Worm (Caenorhabditis elegans): ENCODE data around the gene lido-7.

The lido-7 gene

ce11 chrII:3014196-3014849 lies 26.2 kb downstream of the lido-7 start, which contains the start of gene C41H7.2:
TSS of gene C41H7.2 (plus strand) at chrII:3014817.
- no peak for TF ChIP-seq unc-39 (tag; optimal IDR thresholded peaks at IDR 0.05)
- no peak for TF ChIP-seq ceh-83 (GFP tag; optimal IDR thresholded peaks at IDR 0.05)
- TF ChIP-seq nhr-12 (tag; optimal IDR thresholded peaks at IDR 0.05): no peak
- no peak for TF ChIP-seq nhr-2 (tag; optimal IDR thresholded peaks at IDR 0.05)
- TF ChIP-seq ceh-39 (tag; optimal IDR thresholded peaks at IDR 0.05): no peak
- TF ChIP-seq nhr-28 (tag; optimal IDR thresholded peaks at IDR 0.05): no peak
- TF ChIP-seq mls-2 (tag; optimal IDR thresholded peaks at IDR 0.05): no peak
- TF ChIP-seq nhr-237 (tag; optimal IDR thresholded peaks at IDR 0.05): no peak
- no peak for TF ChIP-seq mab-5 (tag; optimal IDR thresholded peaks at IDR 0.05)
- TF ChIP-seq ces-1 (GFP tag; optimal IDR thresholded peaks at IDR 0.05): no peak
- no peak for TF ChIP-seq ham-2 (GFP tag; optimal IDR thresholded peaks at IDR 0.05)
- TF ChIP-seq cnd-1 (tag; optimal IDR thresholded peaks at IDR 0.05): no peak
- no peak for TF ChIP-seq nhr-76 (tag; optimal IDR thresholded peaks at IDR 0.05)
- TF ChIP-seq lin-32 (GFP tag; optimal IDR thresholded peaks at IDR 0.05): no peak
- no peak for TF ChIP-seq sem-2 (GFP tag; optimal IDR thresholded peaks at IDR 0.05)
- TF ChIP-seq hlh-1 (tag; optimal IDR thresholded peaks at IDR 0.05): no peak
- TF ChIP-seq elt-3 (tag; optimal IDR thresholded peaks at IDR 0.05): no peak
- no peak for TF ChIP-seq ztf-11 (tag; optimal IDR thresholded peaks at IDR 0.05)
- no peak for TF ChIP-seq elt-1 (tag; optimal IDR thresholded peaks at IDR 0.05; ENCODE audit: borderline replicate concordance, insufficient read depth)

- TF ChIP-seq sem-2 (GFP tag; optimal IDR thresholded peaks at IDR 0.05) (no peak), elt-1 (tag; optimal IDR thresholded peaks at IDR 0.05; ENCODE audit: borderline replicate concordance, insufficient read depth) (no peak), ceh-43 (GFP tag; optimal IDR thresholded peaks at IDR 0.05) (no peak), hlh-1 (tag; optimal IDR thresholded peaks at IDR 0.05) (no peak), elt-3 (tag; optimal IDR thresholded peaks at IDR 0.05) (no peak), lin-32 (GFP tag; optimal IDR thresholded peaks at IDR 0.05) (no peak), tbx-8 (GFP tag; optimal IDR thresholded peaks at IDR 0.05) (no peak), cnd-1 (tag; optimal IDR thresholded peaks at IDR 0.05) (no peak), drap-1 (GFP tag; optimal IDR thresholded peaks at IDR 0.05) (no peak)
Measured at ce11 chrII:3019807-3020206, 31.7 kb downstream of the lido-7 start, which contains the start of gene clec-3. TSS of gene clec-3 (minus strand) at chrII:3019907.

DNA sequence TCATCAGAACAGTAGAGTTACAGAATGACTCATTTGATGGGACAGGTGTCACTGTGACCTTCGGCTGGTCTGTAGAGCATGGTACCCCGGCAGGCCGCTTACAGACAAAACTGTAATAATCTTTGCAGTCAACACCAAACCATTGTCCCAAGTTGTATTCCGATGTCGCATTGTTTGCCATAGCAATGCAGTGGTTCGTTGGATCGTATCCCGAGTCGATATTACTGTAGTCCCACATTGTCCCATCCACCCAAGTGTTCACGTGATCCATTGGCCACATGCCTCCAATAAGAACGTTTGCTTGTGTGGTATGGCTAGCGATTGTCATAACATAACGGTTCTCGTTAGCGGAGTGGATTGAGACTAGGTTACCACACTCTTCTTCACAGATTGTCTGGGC lies 32.8 kb downstream of the lido-7 start:
- TF ChIP-seq bed-3 (GFP tag; optimal IDR thresholded peaks at IDR 0.05) (no peak), lin-32 (GFP tag; optimal IDR thresholded peaks at IDR 0.05) (no peak), nhr-2 (tag; optimal IDR thresholded peaks at IDR 0.05) (no peak), nhr-237 (tag; optimal IDR thresholded peaks at IDR 0.05) (no peak), elt-1 (tag; optimal IDR thresholded peaks at IDR 0.05; ENCODE audit: borderline replicate concordance, insufficient read depth) (no peak), lin-13 (tag; optimal IDR thresholded peaks at IDR 0.05) (no peak), unc-39 (tag; optimal IDR thresholded peaks at IDR 0.05) (no peak), unc-62 (GFP tag; optimal IDR thresholded peaks at IDR 0.05) (no peak)

DNA sequence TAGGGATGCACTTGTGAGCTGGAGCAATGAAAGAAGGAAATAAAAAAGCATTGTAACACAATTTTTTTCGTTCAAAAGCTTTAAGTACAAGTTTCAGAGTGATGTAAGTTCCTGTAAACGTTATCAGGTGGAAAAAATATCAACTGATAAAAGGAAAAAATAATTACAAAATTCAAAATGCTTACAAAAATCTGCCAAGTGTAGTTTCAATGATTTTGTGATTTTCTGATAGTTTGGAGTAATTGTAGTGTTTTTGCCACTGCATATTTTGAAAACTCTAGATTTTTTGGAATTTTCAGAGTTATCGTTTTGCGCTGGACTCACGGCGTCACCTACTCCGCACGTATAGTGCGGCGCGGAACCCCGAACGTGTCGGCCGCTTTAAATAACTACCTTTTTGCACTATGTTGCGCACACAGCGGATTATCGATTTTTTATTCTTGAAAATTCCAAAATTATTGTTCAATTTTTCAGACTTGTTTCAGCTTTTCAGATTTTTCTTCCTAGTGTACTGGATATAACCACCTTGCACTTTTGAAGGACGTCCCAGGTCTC lies 35.4 kb downstream of the lido-7 start, which contains the start of gene clec-2:
clec-2 (minus strand) TSS at position 51 of the 555 bp plus-strand sequence.
- TF ChIP-seq nhr-2 (tag; optimal IDR thresholded peaks at IDR 0.05) (no peak), lin-32 (GFP tag; optimal IDR thresholded peaks at IDR 0.05) (no peak), mep-1 (tag; optimal IDR thresholded peaks at IDR 0.05) (no peak), zip-8 (tag; optimal IDR thresholded peaks at IDR 0.05) (no peak), nhr-76 (tag; optimal IDR thresholded peaks at IDR 0.05) (no peak), lin-13 (tag; optimal IDR thresholded peaks at IDR 0.05) (no peak)

- no peak for TF ChIP-seq nhr-2 (tag; optimal IDR thresholded peaks at IDR 0.05)
Measured at ce11 chrII:3024655-3025054, 36.6 kb downstream of the lido-7 start.

DNA sequence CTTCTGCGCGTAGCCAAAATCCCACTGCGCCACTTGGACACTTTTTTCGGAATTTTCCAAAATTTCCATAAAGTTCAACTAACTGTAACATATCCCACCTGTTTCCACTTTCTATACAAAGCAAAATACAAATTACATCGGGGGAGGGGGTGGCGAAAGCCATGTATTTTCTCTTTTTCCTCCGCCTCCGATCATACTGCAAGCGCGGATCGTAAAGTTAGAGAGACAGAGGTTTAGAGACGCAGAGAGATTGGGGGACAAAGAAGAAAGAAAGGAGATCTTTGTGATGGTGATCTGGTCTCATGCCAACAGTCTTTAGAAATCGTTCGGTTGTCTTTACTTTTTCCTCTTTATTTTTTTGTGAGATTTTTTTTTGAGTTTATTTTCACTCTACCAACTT lies 40.2 kb downstream of the lido-7 start:
- TF ChIP-seq ceh-39 (tag; optimal IDR thresholded peaks at IDR 0.05): no peak
- TF ChIP-seq mab-5 (tag; optimal IDR thresholded peaks at IDR 0.05): no peak
- no peak for TF ChIP-seq cnd-1 (tag; optimal IDR thresholded peaks at IDR 0.05)
- TF ChIP-seq blmp-1 (tag; optimal IDR thresholded peaks at IDR 0.05): peak; percentile 23
- peak; percentile 43 for TF ChIP-seq ham-2 (GFP tag; optimal IDR thresholded peaks at IDR 0.05)

Data from whole organism, mixed stage, embryonic.